Worm (Caenorhabditis elegans) whole organism, early embryonic: ENCODE data around the gene irg-8.

Experiments
- F13C5.2 ChIP-seq: sonication (generic microtip); optimal IDR thresholded peaks from 2 replicates; lab custom pipeline; 2017; ENCODE audit warnings: mild to moderate bottlenecking, missing genetic modification characterization, inconsistent platforms, missing compliant biosample characterization
- aly-1 ChIP-seq: sonication (generic microtip); optimal IDR thresholded peaks from 2 replicates; lab custom pipeline; 2016; ENCODE audit warnings: missing genetic modification characterization, missing compliant biosample characterization
- ama-1 ChIP-seq: fragments of 150-350 bp; optimal IDR thresholded peaks from 2 replicates; lab custom pipeline; 2014
- ceh-13 ChIP-seq: fragments of 200-800 bp; sonication (Bioruptor generic); optimal IDR thresholded peaks from 2 replicates; lab custom pipeline; 2018; ENCODE audit warnings: mild to moderate bottlenecking, missing genetic modification characterization, missing compliant biosample characterization
- ets-7 ChIP-seq: sonication (generic microtip); optimal IDR thresholded peaks from 2 replicates; lab custom pipeline; 2016; ENCODE audit warnings: missing genotype, missing genetic modification characterization, missing compliant biosample characterization
- flt-1 ChIP-seq: fragments of 200-800 bp; sonication (Bioruptor generic); IDR thresholded peaks from 2 replicates; pipeline ENCODE4 v1.3.6; 2022; ENCODE audit warnings: missing genetic modification characterization, missing compliant biosample characterization
- hmbx-1 ChIP-seq: sonication (generic microtip); optimal IDR thresholded peaks from 2 replicates; lab custom pipeline; 2016; ENCODE audit warnings: mild to moderate bottlenecking, missing genetic modification characterization, missing compliant biosample characterization
- pes-1 ChIP-seq: fragments of 200-800 bp; sonication (Bioruptor generic); IDR thresholded peaks from 2 replicates; pipeline ENCODE4 v1.3.6; 2022; ENCODE audit warnings: missing genetic modification reagents, missing genetic modification characterization, missing compliant biosample characterization
- scrt-1 ChIP-seq: fragments of 200-800 bp; sonication (Bioruptor generic); IDR thresholded peaks from 2 replicates; pipeline ENCODE4 v1.3.6; 2022; ENCODE audit warnings: missing genetic modification characterization, missing compliant biosample characterization
- sea-1 ChIP-seq: fragments of 200-800 bp; sonication (Bioruptor generic); conservative IDR thresholded peaks from 2 replicates; pipeline ENCODE4 v1.3.6; 2022; ENCODE audit warnings: missing genetic modification characterization, missing compliant biosample characterization

DNA sequence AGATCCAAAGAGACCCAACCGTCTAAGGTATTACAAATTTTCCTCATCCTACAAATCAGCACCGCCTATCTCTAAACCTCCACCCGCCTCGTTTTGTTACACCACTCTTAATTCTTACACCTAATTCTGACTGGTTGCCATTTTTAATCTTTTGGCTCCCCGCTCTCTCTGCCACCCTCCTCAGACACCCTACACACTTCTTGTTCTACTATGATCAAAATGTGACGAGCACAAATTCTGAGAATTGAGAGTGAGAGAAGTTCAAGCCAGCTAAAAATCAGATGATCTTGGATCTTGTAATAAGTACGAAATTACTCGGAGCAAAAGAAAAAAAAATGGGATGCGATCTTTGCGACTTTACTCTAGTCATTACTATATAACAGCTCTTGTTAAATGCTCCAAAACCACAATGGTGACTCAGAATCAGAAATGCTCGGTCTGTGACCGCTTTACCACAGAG is 13.3 kb downstream of the irg-8 start, which contains the start of gene nhr-252:
- no peak for TF ChIP-seq ceh-13 (GFP tag; lab: Kevin White, UChicago)
- no peak for TF ChIP-seq aly-1
- TF ChIP-seq sea-1 (GFP tag; lab: Robert Waterston, UW): no peak
- TF ChIP-seq ama-1 (lab: Kevin White, UChicago): no peak
- TF ChIP-seq F13C5.2 (tag; lab: Kevin White, UChicago): no peak
- no peak for TF ChIP-seq pes-1
- no peak for TF ChIP-seq flt-1 (GFP tag; lab: Robert Waterston, UW)
- no peak for TF ChIP-seq scrt-1 (GFP tag; lab: Robert Waterston, UW)
- no peak for TF ChIP-seq hmbx-1 (tag; lab: Kevin White, UChicago)
- no peak for TF ChIP-seq ets-7 (tag; lab: Kevin White, UChicago)
